Fruit fly (Drosophila melanogaster) Kc167 (cell line): ENCODE data around the gene CG9130.

Experiments used
- Myc ChIP-seq: fragments of >200 bp; optimal IDR thresholded peaks from 2 replicates; lab custom pipeline; 2017; ENCODE audit warnings: missing external identifiers
- Sin3A ChIP-seq: fragments of >200 bp; optimal IDR thresholded peaks from 2 replicates; lab custom pipeline; 2018; ENCODE audit warnings: missing external identifiers
- h ChIP-seq: fragments of >200 bp; optimal IDR thresholded peaks from 3 replicates; lab custom pipeline; 2018; ENCODE audit warnings: missing external identifiers
- insv ChIP-seq: fragments of >200 bp; optimal IDR thresholded peaks from 3 replicates; lab custom pipeline; 2018; ENCODE audit warnings: missing external identifiers
- psq ChIP-seq: fragments of >200 bp; optimal IDR thresholded peaks from 2 replicates; lab custom pipeline; 2017; ENCODE audit warnings: missing external identifiers
- ttk ChIP-seq: sonication (Bioruptor generic); optimal IDR thresholded peaks from 2 replicates; lab custom pipeline; 2017; ENCODE audit warnings: missing external identifiers

dm6 chr3L:1251712-1252111 lies at the start of gene CG9130, which contains the start of gene CG9133:
- TF ChIP-seq ttk (lab: Kevin White, UChicago) (no peak), h (lab: Kevin White, UChicago) (no peak), Sin3A (no peak), insv (no peak), psq (lab: Kevin White, UChicago) (no peak), Myc (no peak)
